Fruit fly (Drosophila melanogaster) whole organism, embryonic: Measurements from ENCODE around the gene nuf.

ENCODE experiments used
- Awh ChIP-seq: fragments of 200-800 bp; sonication (Bioruptor generic); IDR thresholded peaks from 2 replicates; pipeline ENCODE4, ENCODE4 v1.3.6; 2022; ENCODE audit warnings: missing biosample characterization, missing genetic modification characterization
- CG11695 ChIP-seq: fragments of 200-800 bp; sonication (Bioruptor generic); IDR thresholded peaks from 3 replicates; pipeline ENCODE4 v1.3.6; 2022; ENCODE audit warnings: missing biosample characterization, missing genetic modification characterization
- CG14050 ChIP-seq: fragments of 200-800 bp; sonication (Bioruptor generic); IDR thresholded peaks from 3 replicates; pipeline ENCODE4 v1.3.6; 2022; ENCODE audit warnings: missing biosample characterization, missing genetic modification characterization
- CG16863 ChIP-seq: fragments of 200-800 bp; sonication (Bioruptor generic); optimal IDR thresholded peaks from 3 replicates; lab custom pipeline; 2016; ENCODE audit warnings: missing biosample characterization, missing genetic modification characterization
- CG17612 ChIP-seq: fragments of 200-800 bp; sonication (Bioruptor generic); IDR thresholded peaks from 2 replicates; pipeline ENCODE4 v1.3.6; 2022; ENCODE audit warnings: missing biosample characterization, missing genetic modification characterization
- Dll ChIP-seq: fragments of 200-800 bp; sonication (Bioruptor generic); IDR thresholded peaks from 4 replicates; pipeline ENCODE4 v1.3.6; 2022; ENCODE audit warnings: missing biosample characterization, missing genetic modification characterization; ENCODE audit not compliant: partially characterized antibody
- Neu2 ChIP-seq: fragments of 200-800 bp; sonication (Bioruptor generic); optimal IDR thresholded peaks from 3 replicates; lab custom pipeline; 2016; ENCODE audit warnings: missing biosample characterization, missing genetic modification characterization, borderline replicate concordance
- Rx ChIP-seq: fragments of 200-800 bp; sonication (Bioruptor generic); IDR thresholded peaks from 2 replicates; pipeline ENCODE4 v1.3.6; 2022; ENCODE audit warnings: missing biosample characterization, missing genetic modification characterization
- lilli ChIP-seq: fragments of 200-800 bp; sonication (Bioruptor generic); optimal IDR thresholded peaks from 3 replicates; lab custom pipeline; 2016; ENCODE audit warnings: missing biosample characterization, missing genetic modification characterization
- sima ChIP-seq: fragments of 200-800 bp; sonication (Bioruptor generic); optimal IDR thresholded peaks from 2 replicates; lab custom pipeline; 2016; ENCODE audit warnings: missing biosample characterization, missing genetic modification characterization
- ttk ChIP-seq: fragments of 200-800 bp; sonication (Bioruptor generic); IDR thresholded peaks from 2 replicates; pipeline ENCODE4 v2.1.2; 2022; ENCODE audit warnings: missing biosample characterization, missing genetic modification characterization
- zfh2 ChIP-seq: fragments of 200-800 bp; sonication (Bioruptor generic); optimal IDR thresholded peaks from 2 replicates; lab custom pipeline; 2016; ENCODE audit warnings: missing biosample characterization, missing genetic modification characterization

DNA sequence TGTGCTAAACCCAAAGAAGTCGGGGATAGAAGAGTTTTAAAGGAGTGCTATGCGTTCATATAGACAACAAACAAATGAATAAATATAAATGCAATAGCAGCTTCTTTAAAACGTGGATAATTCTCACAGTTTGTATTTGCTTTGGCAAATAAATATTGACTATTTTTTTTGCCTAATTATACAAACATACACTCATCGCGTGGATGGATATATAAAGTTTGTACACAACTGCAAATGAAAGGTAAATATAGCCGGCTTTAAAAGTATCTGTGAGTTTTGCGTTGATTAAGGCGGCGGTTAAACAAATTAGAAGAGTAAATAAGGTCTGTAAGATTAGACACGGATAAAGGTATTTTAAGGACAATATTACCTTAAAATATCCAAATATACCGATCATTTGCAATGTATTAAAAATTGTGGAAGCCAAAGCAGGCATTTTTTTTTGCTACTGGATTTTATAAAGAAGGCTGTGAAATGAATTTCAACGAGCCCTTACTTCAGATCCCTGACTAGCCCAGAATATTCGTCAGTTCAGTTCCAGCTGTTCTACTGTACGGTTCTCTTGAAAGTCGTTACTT is 27.1 kb downstream of the nuf start, which contains the start of gene CG7768:
- TF ChIP-seq CG11695 (GFP tag; lab: Robert Waterston, UW) = no peak; the same call in 2 of the 3 replicates
- TF ChIP-seq Dll (GFP tag; lab: Robert Waterston, UW) = no peak
- TF ChIP-seq CG16863 (GFP tag; lab: Kevin White, UChicago) = peak; percentile 9
- peak; percentile 4 for TF ChIP-seq lilli
- TF ChIP-seq Awh (GFP tag; lab: Robert Waterston, UW) = no peak
- TF ChIP-seq CG14050 = 0 out of 3 replicates have a peak, but pooled peaks have one; percentile 14
- TF ChIP-seq CG17612 (GFP tag; lab: Robert Waterston, UW) = no peak
- no peak for TF ChIP-seq Rx (GFP tag; lab: Robert Waterston, UW)
- peak; percentile 38 for TF ChIP-seq zfh2 (GFP tag; lab: Kevin White, UChicago)
- no peak for TF ChIP-seq sima (GFP tag; lab: Kevin White, UChicago)
- no peak for TF ChIP-seq ttk (GFP tag; lab: Robert Waterston, UW)
- no peak for TF ChIP-seq Neu2 (GFP tag; lab: Kevin White, UChicago)
